Fruit fly (Drosophila melanogaster): ENCODE results near the gene RpL6.
A peak's percentile ranks its signal among the peaks of the same experiment; 100 is the strongest.

The RpL6 gene

dm6 chr3R:31608438-31609188 lies 12.6 kb upstream of the RpL6 start:
- no peak for TF ChIP-seq sv (GFP tag; optimal IDR thresholded peaks at IDR 0.05)
- TF ChIP-seq pan (optimal IDR thresholded peaks at IDR 0.05), result no peak
- no peak for TF ChIP-seq rgr (GFP tag; optimal IDR thresholded peaks at IDR 0.05)
- peak; percentile 49 for TF ChIP-seq brk (GFP tag; optimal IDR thresholded peaks at IDR 0.05)
- no peak for TF ChIP-seq Sp1 (GFP tag; optimal IDR thresholded peaks at IDR 0.05)
- no peak for TF ChIP-seq dsf (GFP tag; optimal IDR thresholded peaks at IDR 0.05; ENCODE audit: borderline replicate concordance)
- TF ChIP-seq dl (GFP tag; optimal IDR thresholded peaks at IDR 0.05; ENCODE audit: insufficient read depth in 1 of 2, partially characterized antibody in 2 of 2), result peak in 1 of 2 experiments; percentile 21
- peak; percentile 17 for TF ChIP-seq br (GFP tag; optimal IDR thresholded peaks at IDR 0.05)
- TF ChIP-seq GATAd (GFP tag; optimal IDR thresholded peaks at IDR 0.05), result no peak
- TF ChIP-seq dmrt93B (GFP tag; optimal IDR thresholded peaks at IDR 0.05), result no peak
- peak; percentile 4 for TF ChIP-seq h (GFP tag; optimal IDR thresholded peaks at IDR 0.05)
- TF ChIP-seq foxo (GFP tag; optimal IDR thresholded peaks at IDR 0.05), result peak in 1 of 2 experiments; percentile 2
- TF ChIP-seq Mio (GFP tag; optimal IDR thresholded peaks at IDR 0.05), result no peak
- no peak for TF ChIP-seq tai (GFP tag; optimal IDR thresholded peaks at IDR 0.05)
- no peak for TF ChIP-seq HLH106 (tag; optimal IDR thresholded peaks at IDR 0.05)
- TF ChIP-seq Hnf4 (GFP tag; optimal IDR thresholded peaks at IDR 0.05), result peak; percentile 29
- peak; percentile 93 for TF ChIP-seq N (GFP tag; optimal IDR thresholded peaks at IDR 0.05)
- no peak for TF ChIP-seq CrebA (GFP tag; optimal IDR thresholded peaks at IDR 0.05; ENCODE audit: borderline replicate concordance)
- TF ChIP-seq Rel (GFP tag; optimal IDR thresholded peaks at IDR 0.05), result no peak
- TF ChIP-seq Rel (tag; optimal IDR thresholded peaks at IDR 0.05), result peak; percentile 85
- TF ChIP-seq Vsx2 (GFP tag; optimal IDR thresholded peaks at IDR 0.05; ENCODE audit: partially characterized antibody), result no peak
- no peak for TF ChIP-seq CG32264 (GFP tag; optimal IDR thresholded peaks at IDR 0.05)
- TF ChIP-seq sage (GFP tag; optimal IDR thresholded peaks at IDR 0.05), result no peak
- no peak for TF ChIP-seq woc (GFP tag; optimal IDR thresholded peaks at IDR 0.05)
- peak; percentile 12 for TF ChIP-seq Hr83 (GFP tag; optimal IDR thresholded peaks at IDR 0.05; ENCODE audit: poor library complexity, severe bottlenecking)
- TF ChIP-seq psq (GFP tag; optimal IDR thresholded peaks at IDR 0.05), result peak; percentile 61
- no peak for TF ChIP-seq Myc (optimal IDR thresholded peaks at IDR 0.05)
- no peak for TF ChIP-seq lola (GFP tag; optimal IDR thresholded peaks at IDR 0.05)
- no peak for TF ChIP-seq Jra (GFP tag; optimal IDR thresholded peaks at IDR 0.05)
- TF ChIP-seq ey (GFP tag; optimal IDR thresholded peaks at IDR 0.05), result no peak
- TF ChIP-seq Hr78 (GFP tag; optimal IDR thresholded peaks at IDR 0.05), result no peak
- peak; percentile 21 for TF ChIP-seq Dif (GFP tag; optimal IDR thresholded peaks at IDR 0.05; ENCODE audit: partially characterized antibody)
- TF ChIP-seq jim (GFP tag; optimal IDR thresholded peaks at IDR 0.05), result no peak
- TF ChIP-seq CG9705 (GFP tag; optimal IDR thresholded peaks at IDR 0.05), result no peak
- TF ChIP-seq OdsH (GFP tag; optimal IDR thresholded peaks at IDR 0.05), result peak; percentile 31
- TF ChIP-seq Abd-B (GFP tag; optimal IDR thresholded peaks at IDR 0.05), result no peak
- TF ChIP-seq usp (GFP tag; optimal IDR thresholded peaks at IDR 0.05), result no peak
- TF ChIP-seq fru (GFP tag; optimal IDR thresholded peaks at IDR 0.05), result peak; percentile 33
- no peak for TF ChIP-seq Dfd (GFP tag; optimal IDR thresholded peaks at IDR 0.05)

- no peak for TF ChIP-seq br (GFP tag; optimal IDR thresholded peaks at IDR 0.05)
- no peak for TF ChIP-seq Abd-B (GFP tag; optimal IDR thresholded peaks at IDR 0.05)
- no peak for TF ChIP-seq tai (GFP tag; optimal IDR thresholded peaks at IDR 0.05)
- no peak for TF ChIP-seq CG9705 (GFP tag; optimal IDR thresholded peaks at IDR 0.05)
- no peak for TF ChIP-seq Jra (GFP tag; optimal IDR thresholded peaks at IDR 0.05)
- no peak for TF ChIP-seq Hr83 (GFP tag; optimal IDR thresholded peaks at IDR 0.05; ENCODE audit: poor library complexity, severe bottlenecking)
- no peak for TF ChIP-seq jim (GFP tag; optimal IDR thresholded peaks at IDR 0.05)
- no peak for TF ChIP-seq usp (GFP tag; optimal IDR thresholded peaks at IDR 0.05)
- no peak for TF ChIP-seq foxo (GFP tag; optimal IDR thresholded peaks at IDR 0.05)
- TF ChIP-seq Hnf4 (GFP tag; optimal IDR thresholded peaks at IDR 0.05), result no peak
- no peak for TF ChIP-seq pan (optimal IDR thresholded peaks at IDR 0.05)
- TF ChIP-seq Hr78 (GFP tag; optimal IDR thresholded peaks at IDR 0.05), result no peak
- TF ChIP-seq CrebA (GFP tag; optimal IDR thresholded peaks at IDR 0.05; ENCODE audit: borderline replicate concordance), result no peak
- no peak for TF ChIP-seq dsf (GFP tag; optimal IDR thresholded peaks at IDR 0.05; ENCODE audit: borderline replicate concordance)
- TF ChIP-seq fru (GFP tag; optimal IDR thresholded peaks at IDR 0.05), result no peak
- TF ChIP-seq ey (GFP tag; optimal IDR thresholded peaks at IDR 0.05), result no peak
- no peak for TF ChIP-seq Vsx2 (GFP tag; optimal IDR thresholded peaks at IDR 0.05; ENCODE audit: partially characterized antibody)
- TF ChIP-seq Rel (GFP tag; optimal IDR thresholded peaks at IDR 0.05), result no peak
- no peak for TF ChIP-seq Rel (tag; optimal IDR thresholded peaks at IDR 0.05)
- TF ChIP-seq sage (GFP tag; optimal IDR thresholded peaks at IDR 0.05), result no peak
Observed at dm6 chr3R:31608030-31608429, 12.0 kb upstream of the RpL6 start.
